Worm (Caenorhabditis elegans) whole organism, late embryonic: ENCODE measurements around the gene F59B1.4.

Source experiments
- T23F11.4 ChIP-seq: fragments of 200-800 bp; sonication (Bioruptor generic); optimal IDR thresholded peaks from 2 replicates; lab custom pipeline; 2018; ENCODE audit warnings: mild to moderate bottlenecking, missing genetic modification characterization, missing compliant biosample characterization
- ahr-1 ChIP-seq: sonication (generic microtip); optimal IDR thresholded peaks from 2 replicates; lab custom pipeline; 2016; ENCODE audit warnings: missing genetic modification characterization, missing compliant biosample characterization
- ceh-18 ChIP-seq: sonication (generic microtip); optimal IDR thresholded peaks from 2 replicates; lab custom pipeline; 2016; ENCODE audit warnings: missing genetic modification characterization, missing compliant biosample characterization
- ceh-19 ChIP-seq: fragments of 200-800 bp; sonication (Bioruptor generic); optimal IDR thresholded peaks from 2 replicates; lab custom pipeline; 2018; ENCODE audit warnings: mild to moderate bottlenecking, missing genetic modification characterization, missing compliant biosample characterization
- ceh-24 ChIP-seq: sonication (generic microtip); optimal IDR thresholded peaks from 2 replicates; lab custom pipeline; 2016; ENCODE audit warnings: mild to moderate bottlenecking, missing genetic modification characterization, missing compliant biosample characterization
- ceh-30 ChIP-seq: fragments of 150-350 bp; optimal IDR thresholded peaks from 2 replicates; lab custom pipeline; 2014; ENCODE audit warnings: missing biosample characterization, missing genetic modification characterization
- ceh-34 ChIP-seq: sonication (generic microtip); optimal IDR thresholded peaks from 2 replicates; lab custom pipeline; 2016; ENCODE audit warnings: mild to moderate bottlenecking, missing genetic modification characterization, missing compliant biosample characterization
- ceh-45 ChIP-seq: fragments of 200-800 bp; sonication (Bioruptor generic); IDR thresholded peaks from 2 replicates; pipeline ENCODE4 v1.3.6; 2022; ENCODE audit warnings: missing genetic modification reagents, missing genetic modification characterization, missing compliant biosample characterization
- ceh-48 ChIP-seq: sonication (generic microtip); optimal IDR thresholded peaks from 2 replicates; lab custom pipeline; 2016; ENCODE audit warnings: missing genetic modification characterization, inconsistent platforms, missing compliant biosample characterization
- ceh-6 ChIP-seq: fragments of 200-800 bp; sonication (Bioruptor generic); optimal IDR thresholded peaks from 2 replicates; lab custom pipeline; 2018; ENCODE audit warnings: mild to moderate bottlenecking, missing genetic modification characterization, missing compliant biosample characterization
- ceh-9 ChIP-seq: sonication (generic microtip); optimal IDR thresholded peaks from 2 replicates; lab custom pipeline; 2016; ENCODE audit warnings: mild to moderate bottlenecking, missing genetic modification characterization, inconsistent platforms, missing compliant biosample characterization
- che-1 ChIP-seq: sonication (generic microtip); optimal IDR thresholded peaks from 2 replicates; lab custom pipeline; 2016; ENCODE audit warnings: mild to moderate bottlenecking, missing genetic modification characterization, missing compliant biosample characterization
- dmd-4 ChIP-seq: sonication (generic microtip); optimal IDR thresholded peaks from 2 replicates; lab custom pipeline; 2016; ENCODE audit warnings: borderline replicate concordance, missing genetic modification characterization, missing compliant biosample characterization
- dve-1 ChIP-seq: sonication (generic microtip); optimal IDR thresholded peaks from 2 replicates; lab custom pipeline; 2017; ENCODE audit warnings: antibody characterized with exemption, mild to moderate bottlenecking, missing genetic modification characterization, missing compliant biosample characterization
- elt-2 ChIP-seq: sonication (generic microtip); optimal IDR thresholded peaks from 2 replicates; lab custom pipeline; 2016; ENCODE audit warnings: missing genetic modification reagents, missing genetic modification characterization, missing compliant biosample characterization
- ets-4 ChIP-seq: sonication (generic microtip); optimal IDR thresholded peaks from 2 replicates; lab custom pipeline; 2016; ENCODE audit warnings: missing genetic modification characterization, missing compliant biosample characterization
- eyg-1 ChIP-seq: sonication (generic microtip); optimal IDR thresholded peaks from 2 replicates; lab custom pipeline; 2016; ENCODE audit warnings: missing genotype, missing genetic modification characterization, missing compliant biosample characterization
- fax-1 ChIP-seq: sonication (generic microtip); optimal IDR thresholded peaks from 2 replicates; lab custom pipeline; 2016; ENCODE audit warnings: missing genotype, missing genetic modification characterization, missing compliant biosample characterization
- fkh-10 ChIP-seq: fragments of 150-350 bp; optimal IDR thresholded peaks from 2 replicates; lab custom pipeline; 2014; ENCODE audit warnings: missing biosample characterization, missing genetic modification reagents, missing genetic modification characterization
- gmeb-2 ChIP-seq: sonication (generic microtip); optimal IDR thresholded peaks from 2 replicates; lab custom pipeline; 2016; ENCODE audit warnings: missing genetic modification characterization, inconsistent platforms, missing compliant biosample characterization
- lim-6 ChIP-seq: sonication (generic microtip); optimal IDR thresholded peaks from 2 replicates; lab custom pipeline; 2016; ENCODE audit warnings: missing genetic modification characterization, missing compliant biosample characterization
- nfya-1 ChIP-seq: sonication (generic microtip); optimal IDR thresholded peaks from 2 replicates; lab custom pipeline; 2017; ENCODE audit warnings: missing genetic modification characterization, mild to moderate bottlenecking, missing compliant biosample characterization, antibody characterized with exemption, moderate library complexity
- pat-9 ChIP-seq: fragments of 200-800 bp; sonication (Bioruptor generic); optimal IDR thresholded peaks from 2 replicates; lab custom pipeline; 2018; ENCODE audit warnings: mild to moderate bottlenecking, missing genetic modification characterization, moderate library complexity, missing compliant biosample characterization
- pha-2 ChIP-seq: sonication (generic microtip); optimal IDR thresholded peaks from 2 replicates; lab custom pipeline; 2017; ENCODE audit warnings: mild to moderate bottlenecking, missing genetic modification characterization, missing compliant biosample characterization
- pros-1 ChIP-seq: fragments of 150-350 bp; optimal IDR thresholded peaks from 2 replicates; lab custom pipeline; 2014; ENCODE audit warnings: missing biosample characterization, missing genetic modification reagents, missing genetic modification characterization
- ref-2 ChIP-seq: sonication (generic microtip); optimal IDR thresholded peaks from 2 replicates; lab custom pipeline; 2016; ENCODE audit warnings: missing genetic modification characterization, missing compliant biosample characterization
- rnt-1 ChIP-seq: sonication (generic microtip); optimal IDR thresholded peaks from 2 replicates; lab custom pipeline; 2016; ENCODE audit warnings: missing genetic modification characterization, missing compliant biosample characterization
- unc-55 ChIP-seq: sonication (generic microtip); optimal IDR thresholded peaks from 2 replicates; lab custom pipeline; 2017; ENCODE audit warnings: missing biosample characterization, missing genetic modification reagents, missing genetic modification characterization
- unc-86 ChIP-seq: sonication (generic microtip); optimal IDR thresholded peaks from 2 replicates; lab custom pipeline; 2016; ENCODE audit warnings: missing genetic modification characterization, missing compliant biosample characterization
- zip-5 ChIP-seq: sonication (generic microtip); optimal IDR thresholded peaks from 2 replicates; lab custom pipeline; 2016; ENCODE audit warnings: missing genetic modification characterization, missing compliant biosample characterization
- ztf-16 ChIP-seq: sonication (generic microtip); optimal IDR thresholded peaks from 2 replicates; lab custom pipeline; 2017; ENCODE audit warnings: missing genetic modification characterization, missing compliant biosample characterization

Gene F59B1.4

DNA sequence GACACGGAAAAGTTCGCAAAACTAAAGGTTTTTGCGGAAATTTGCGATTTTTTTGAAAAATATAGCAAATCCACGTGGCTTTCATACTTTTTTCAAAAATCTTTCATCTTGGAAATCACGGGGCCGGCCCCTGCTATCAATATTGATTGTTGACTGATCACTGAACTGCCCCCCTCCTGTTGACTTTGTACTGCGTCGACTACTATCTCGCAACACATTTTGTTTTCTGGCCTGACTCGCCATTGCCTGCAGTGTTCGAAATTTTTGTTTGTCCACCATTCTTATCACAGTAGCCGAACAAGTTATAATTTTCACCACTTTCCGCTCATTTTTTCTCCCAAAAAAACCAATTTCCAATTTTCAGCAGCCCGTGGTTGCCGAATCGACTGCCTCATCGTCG, 45.8 kb downstream of the F59B1.4 start:
- TF ChIP-seq fax-1 (no peak), unc-86 (tag; lab: Kevin White, UChicago) (no peak), che-1 (no peak), fkh-10 (GFP tag; lab: Kevin White, UChicago) (no peak), ceh-30 (tag; lab: Kevin White, UChicago) (no peak), ceh-9 (tag; lab: Kevin White, UChicago) (no peak), ahr-1 (tag; lab: Kevin White, UChicago) (no peak), ceh-24 (tag; lab: Kevin White, UChicago) (no peak), dmd-4 (tag; lab: Kevin White, UChicago) (no peak), ceh-34 (tag; lab: Kevin White, UChicago) (no peak)
- TF ChIP-seq, all 69 proteins: peak for 0

ce11 chrV:3580385-3580784, 46.5 kb downstream of the F59B1.4 start:
- TF ChIP-seq zip-5 (tag; lab: Kevin White, UChicago) = no peak
- peak; percentile 88 for TF ChIP-seq elt-2 (tag; lab: Kevin White, UChicago)
- no peak for TF ChIP-seq ceh-34 (tag; lab: Kevin White, UChicago)
- no peak for TF ChIP-seq ceh-18 (tag; lab: Kevin White, UChicago)
- TF ChIP-seq pha-2 (tag; lab: Kevin White, UChicago) = no peak
- TF ChIP-seq rnt-1 = no peak

DNA sequence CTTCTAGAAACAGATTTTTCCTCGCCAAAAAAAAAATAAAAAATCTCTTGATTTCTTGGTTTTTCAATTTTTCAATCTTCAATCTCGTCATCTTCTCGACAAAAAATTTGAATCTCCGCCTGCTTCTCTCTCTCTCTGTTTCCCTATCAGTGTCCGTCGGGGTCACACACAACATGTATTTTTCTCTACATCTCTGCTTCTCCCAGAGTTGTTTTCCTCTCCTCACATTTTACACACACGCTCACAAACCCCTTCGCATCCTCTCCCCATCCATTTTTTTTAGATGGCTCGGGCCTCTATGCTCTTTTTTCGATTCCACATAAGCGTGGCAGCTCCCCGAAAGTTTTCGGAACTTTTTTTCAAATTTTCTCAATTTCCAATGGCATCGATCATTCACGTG, 47.0 kb downstream of the F59B1.4 start:
- peak; percentile 41 for TF ChIP-seq ceh-18 (tag; lab: Kevin White, UChicago)
- no peak for TF ChIP-seq ceh-6 (GFP tag; lab: Kevin White, UChicago)
- TF ChIP-seq nfya-1 (tag; lab: Kevin White, UChicago) = peak; percentile 9
- TF ChIP-seq ceh-45 (GFP tag; lab: Robert Waterston, UW) = no peak
- peak; percentile 2 for TF ChIP-seq unc-55
- no peak for TF ChIP-seq ceh-9 (tag; lab: Kevin White, UChicago)

ce11 chrV:3579248-3579647, 47.6 kb downstream of the F59B1.4 start:
- TF ChIP-seq zip-5 (tag; lab: Kevin White, UChicago) (no peak), pat-9 (tag; lab: Kevin White, UChicago) (no peak), lim-6 (tag; lab: Kevin White, UChicago) (no peak), ceh-48 (tag; lab: Kevin White, UChicago) (no peak), ref-2 (tag; lab: Kevin White, UChicago) (no peak), unc-86 (tag; lab: Kevin White, UChicago) (no peak), ceh-19 (GFP tag; lab: Kevin White, UChicago) (no peak), ceh-6 (GFP tag; lab: Kevin White, UChicago) (no peak), dve-1 (tag; lab: Kevin White, UChicago) (no peak), T23F11.4 (GFP tag; lab: Kevin White, UChicago) (no peak), ceh-18 (tag; lab: Kevin White, UChicago) (no peak), ceh-34 (tag; lab: Kevin White, UChicago) (no peak)

DNA sequence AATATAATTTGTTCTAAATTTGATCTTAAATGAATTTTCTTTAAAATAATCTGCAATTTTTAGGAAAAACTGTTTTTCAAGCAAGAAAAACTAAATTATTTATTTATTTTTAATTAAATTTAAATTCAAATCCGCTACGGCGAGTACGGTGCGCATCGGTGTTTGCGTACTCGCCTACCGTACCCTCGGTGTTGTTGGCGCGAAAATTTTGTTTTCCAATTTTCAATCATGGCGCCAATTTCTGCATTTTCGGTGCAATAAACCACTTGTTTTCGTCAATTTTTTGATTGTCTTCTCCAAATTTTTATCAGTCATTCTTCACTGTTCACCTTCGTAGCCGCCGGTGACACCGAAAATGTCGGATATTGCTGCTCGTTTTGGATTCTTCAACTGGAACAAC, 48.0 kb downstream of the F59B1.4 start, which contains the start of gene pygl-1:
Gene pygl-1 (plus strand): TSS at position 211 of the 400 bp plus-strand sequence.
- no peak for TF ChIP-seq pros-1 (tag; lab: Kevin White, UChicago)

- TF ChIP-seq eyg-1 (no peak), ztf-16 (tag; lab: Kevin White, UChicago) (no peak), ets-4 (tag; lab: Kevin White, UChicago) (no peak), gmeb-2 (no peak)
Measured at ce11 chrV:3575759-3576158, 51.1 kb downstream of the F59B1.4 start, which contains the start of gene grl-27. grl-27 (minus strand) TSS chrV:3575859.
